Worm (Caenorhabditis elegans) whole organism, L1 larva: Measurements from ENCODE around the gene ZC513.3.

ENCODE experiments used
- C34B4.2 ChIP-seq: sonication (generic microtip); optimal IDR thresholded peaks from 2 replicates; lab custom pipeline; 2017; ENCODE audit warnings: mild to moderate bottlenecking, missing genetic modification characterization, missing compliant biosample characterization
- ama-1 ChIP-seq: fragments of 150-350 bp; optimal IDR thresholded peaks from 2 replicates; lab custom pipeline; 2014
- blmp-1 ChIP-seq: fragments of 150-350 bp; optimal IDR thresholded peaks from 2 replicates; lab custom pipeline; 2014; ENCODE audit warnings: missing biosample characterization, missing genetic modification characterization
- ceh-63 ChIP-seq: fragments of 200-800 bp; sonication (Bioruptor generic); optimal IDR thresholded peaks from 2 replicates; lab custom pipeline; 2018; ENCODE audit warnings: mild to moderate bottlenecking, missing genetic modification characterization, missing compliant biosample characterization
- ceh-88 ChIP-seq: fragments of 200-800 bp; sonication (Bioruptor generic); IDR thresholded peaks from 2 replicates; pipeline ENCODE4 v1.3.6; 2022; ENCODE audit warnings: missing genetic modification characterization, missing compliant biosample characterization
- lin-13 ChIP-seq: fragments of 150-350 bp; optimal IDR thresholded peaks from 2 replicates; lab custom pipeline; 2014; ENCODE audit warnings: missing biosample characterization, missing genetic modification reagents, missing genetic modification characterization
- lin-39 ChIP-seq: fragments of 150-350 bp; optimal IDR thresholded peaks from 2 replicates; lab custom pipeline; 2014; ENCODE audit warnings: missing biosample characterization, missing genetic modification reagents, missing genetic modification characterization
- nhr-237 ChIP-seq: fragments of 150-350 bp; optimal IDR thresholded peaks from 2 replicates; lab custom pipeline; 2014; ENCODE audit warnings: missing biosample characterization, missing genetic modification characterization
- skn-1 ChIP-seq: fragments of 150-350 bp; optimal IDR thresholded peaks from 2 replicates; lab custom pipeline; 2014; ENCODE audit warnings: missing biosample characterization, missing genetic modification characterization
- snpc-4 ChIP-seq: fragments of 150-350 bp; optimal IDR thresholded peaks from 2 replicates; lab custom pipeline; 2014; ENCODE audit warnings: missing biosample characterization, missing genetic modification characterization
- unc-86 ChIP-seq: sonication (generic microtip); optimal IDR thresholded peaks from 2 replicates; lab custom pipeline; 2016; ENCODE audit warnings: missing genetic modification characterization, missing compliant biosample characterization
- xbp-1 ChIP-seq: sonication (generic microtip); optimal IDR thresholded peaks from 2 replicates; lab custom pipeline; 2016; ENCODE audit warnings: missing genetic modification characterization, missing compliant biosample characterization

DNA sequence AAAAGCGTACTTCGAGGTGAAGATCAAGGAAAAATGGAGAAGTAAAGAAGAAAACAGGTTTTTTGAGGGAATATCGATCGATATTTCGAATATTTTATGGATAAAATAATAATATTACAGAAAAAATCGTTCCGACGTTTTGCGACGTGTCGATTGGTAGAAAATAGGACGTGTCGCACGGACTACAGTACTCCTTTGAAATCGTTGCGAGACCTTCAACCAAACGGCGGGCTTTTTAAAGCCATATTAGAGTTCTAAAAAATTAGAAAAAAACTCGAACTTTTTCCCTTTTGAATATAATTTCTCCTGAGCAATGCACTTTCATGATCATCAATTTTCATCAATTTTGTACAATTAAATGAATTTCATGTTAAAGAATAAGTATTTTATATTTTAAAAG, 36.7 kb upstream of the ZC513.3 start, which contains the start of gene Y97E10AR.4:
- TF ChIP-seq C34B4.2 (tag; lab: Kevin White, UChicago) (no peak), ceh-88 (GFP tag; lab: Robert Waterston, UW) (no peak), lin-39 (tag; lab: Kevin White, UChicago) (no peak), lin-13 (no peak), snpc-4 (tag; lab: Kevin White, UChicago) (no peak), unc-86 (no peak), ama-1 (lab: Kevin White, UChicago) (no peak), xbp-1 (tag; lab: Kevin White, UChicago) (no peak), ceh-63 (GFP tag; lab: Kevin White, UChicago) (no peak), nhr-237 (tag; lab: Kevin White, UChicago) (no peak), blmp-1 (tag; lab: Kevin White, UChicago) (no peak), skn-1 (tag; lab: Kevin White, UChicago) (no peak)
